Worm (Caenorhabditis elegans) whole organism, L4 larva: ENCODE results near the gene dmsr-15.
A peak's percentile ranks its signal among the peaks of the same experiment; 100 is the strongest.

Source experiments
- D1046.2 ChIP-seq: fragments of 200-800 bp; sonication (Bioruptor generic); IDR thresholded peaks from 2 replicates; pipeline ENCODE4 v1.3.6; 2022; ENCODE audit warnings: missing genetic modification characterization, missing compliant biosample characterization
- F10B5.3 ChIP-seq: sonication (generic microtip); optimal IDR thresholded peaks from 2 replicates; lab custom pipeline; 2016; ENCODE audit warnings: mild to moderate bottlenecking, missing genetic modification characterization, missing compliant biosample characterization
- T20F7.1 ChIP-seq: fragments of 200-800 bp; sonication (Bioruptor generic); optimal IDR thresholded peaks from 2 replicates; lab custom pipeline; 2018; ENCODE audit warnings: mild to moderate bottlenecking, missing genetic modification characterization, missing compliant biosample characterization
- Y105C5A.15 ChIP-seq: fragments of 200-800 bp; sonication (Bioruptor generic); IDR thresholded peaks from 2 replicates; pipeline ENCODE4 v1.3.6; 2022; ENCODE audit warnings: missing genetic modification characterization, missing compliant biosample characterization
- Y5F2A.4 ChIP-seq: fragments of 200-800 bp; sonication (Bioruptor generic); optimal IDR thresholded peaks from 2 replicates; lab custom pipeline; 2018; ENCODE audit warnings: mild to moderate bottlenecking, missing genetic modification characterization, missing compliant biosample characterization
- ZK337.2 ChIP-seq: fragments of 200-800 bp; sonication (Bioruptor generic); IDR thresholded peaks from 2 replicates; pipeline ENCODE4 v1.3.6; 2022; ENCODE audit warnings: missing genetic modification reagents, missing genetic modification characterization, missing compliant biosample characterization
- arid-1 ChIP-seq: fragments of 200-800 bp; sonication (Bioruptor generic); conservative IDR thresholded peaks from 2 replicates; pipeline ENCODE4 v1.3.6; 2022; ENCODE audit warnings: missing genetic modification reagents, missing genetic modification characterization, missing compliant biosample characterization
- ceh-28 ChIP-seq: fragments of 150-350 bp; optimal IDR thresholded peaks from 2 replicates; lab custom pipeline; 2014; ENCODE audit warnings: missing biosample characterization, missing genetic modification reagents, missing genetic modification characterization
- ceh-32 ChIP-seq: sonication (generic microtip); optimal IDR thresholded peaks from 2 replicates; lab custom pipeline; 2016; ENCODE audit warnings: mild to moderate bottlenecking, missing genetic modification characterization, missing compliant biosample characterization; ENCODE audit not compliant: poor library complexity
- cey-2 ChIP-seq: sonication (generic microtip); optimal IDR thresholded peaks from 3 replicates; lab custom pipeline; 2017; ENCODE audit warnings: missing genetic modification characterization, mild to moderate bottlenecking, missing compliant biosample characterization, antibody characterized with exemption, borderline replicate concordance; ENCODE audit not compliant: insufficient read depth
- ctbp-1 ChIP-seq: fragments of 200-800 bp; sonication (Bioruptor generic); IDR thresholded peaks from 2 replicates; pipeline ENCODE4 v1.3.6; 2022; ENCODE audit warnings: missing genetic modification reagents, missing genetic modification characterization, missing compliant biosample characterization
- daf-16 ChIP-seq, 3 experiments: sonication (generic microtip); optimal IDR thresholded peaks; 2 replicates each; lab custom pipeline; 2016 to 2017; ENCODE audit warnings: missing genetic modification characterization in 3 of 3, missing genetic modification reagents in 3 of 3, mild to moderate bottlenecking in 2 of 3, missing compliant biosample characterization in 2 of 3, missing biosample characterization in 1 of 3, moderate library complexity in 1 of 3
- dmd-6 ChIP-seq: fragments of 200-800 bp; sonication (Bioruptor generic); IDR thresholded peaks from 2 replicates; pipeline ENCODE4 v1.3.6; 2022; ENCODE audit warnings: missing genetic modification reagents, missing genetic modification characterization, missing compliant biosample characterization
- dmd-9 ChIP-seq: fragments of 200-800 bp; sonication (Bioruptor generic); IDR thresholded peaks from 2 replicates; pipeline ENCODE4 v1.3.6; 2022; ENCODE audit warnings: missing genetic modification reagents, missing genetic modification characterization, missing compliant biosample characterization
- dpl-1 ChIP-seq: fragments of 150-350 bp; optimal IDR thresholded peaks from 2 replicates; lab custom pipeline; 2014; ENCODE audit warnings: missing biosample characterization, missing genetic modification reagents, missing genetic modification characterization
- fkh-10 ChIP-seq: fragments of 150-350 bp; optimal IDR thresholded peaks from 2 replicates; lab custom pipeline; 2014; ENCODE audit warnings: missing biosample characterization, missing genetic modification reagents, missing genetic modification characterization
- hmg-1.1 ChIP-seq: fragments of 200-800 bp; sonication (Bioruptor generic); IDR thresholded peaks from 2 replicates; pipeline ENCODE4 v1.3.6; 2022; ENCODE audit warnings: missing genetic modification reagents, missing genetic modification characterization, missing compliant biosample characterization
- lin-1 ChIP-seq: fragments of 200-800 bp; sonication (Bioruptor generic); IDR thresholded peaks from 2 replicates; pipeline ENCODE4 v1.3.6; 2022; ENCODE audit warnings: missing genetic modification reagents, missing genetic modification characterization, missing compliant biosample characterization
- lin-15B ChIP-seq: fragments of 150-350 bp; sonication (generic microtip); optimal IDR thresholded peaks from 3 replicates; lab custom pipeline; 2014; ENCODE audit warnings: missing biosample characterization, missing genetic modification characterization
- lsy-2 ChIP-seq, 2 experiments: fragments of 150-350 bp in 1 of 2; sonication (generic microtip) in 1 of 2; optimal IDR thresholded peaks; 2 replicates each; lab custom pipeline; 2014 to 2017; ENCODE audit warnings: missing biosample characterization in 2 of 2, missing genetic modification characterization in 2 of 2
- mep-1 ChIP-seq: fragments of 150-350 bp; sonication (generic microtip); optimal IDR thresholded peaks from 3 replicates; lab custom pipeline; 2014; ENCODE audit warnings: missing biosample characterization, missing genetic modification characterization
- mes-2 ChIP-seq: sonication (generic microtip); optimal IDR thresholded peaks from 2 replicates; lab custom pipeline; 2016; ENCODE audit warnings: missing genotype, mild to moderate bottlenecking, missing genetic modification characterization, missing compliant biosample characterization; ENCODE audit not compliant: poor library complexity, severe bottlenecking
- mxl-3 ChIP-seq: fragments of 200-800 bp; sonication (Bioruptor generic); optimal IDR thresholded peaks from 2 replicates; lab custom pipeline; 2018; ENCODE audit warnings: mild to moderate bottlenecking, missing genetic modification characterization, missing compliant biosample characterization
- nhr-102 ChIP-seq: sonication (generic microtip); optimal IDR thresholded peaks from 2 replicates; lab custom pipeline; 2016; ENCODE audit warnings: mild to moderate bottlenecking, missing genetic modification characterization, moderate library complexity, missing compliant biosample characterization
- nhr-111 ChIP-seq: fragments of 200-800 bp; sonication (Bioruptor generic); optimal IDR thresholded peaks from 2 replicates; lab custom pipeline; 2018; ENCODE audit warnings: mild to moderate bottlenecking, missing genetic modification characterization, missing compliant biosample characterization
- nhr-25 ChIP-seq: sonication (generic microtip); optimal IDR thresholded peaks from 2 replicates; lab custom pipeline; 2017; ENCODE audit warnings: missing genetic modification characterization, mild to moderate bottlenecking, missing compliant biosample characterization, antibody characterized with exemption, moderate library complexity, borderline replicate concordance; ENCODE audit not compliant: insufficient read depth
- nhr-48 ChIP-seq: sonication (generic microtip); optimal IDR thresholded peaks from 2 replicates; lab custom pipeline; 2016; ENCODE audit warnings: mild to moderate bottlenecking, missing genetic modification characterization, missing compliant biosample characterization
- nhr-76 ChIP-seq: fragments of 150-350 bp; optimal IDR thresholded peaks from 2 replicates; lab custom pipeline; 2014; ENCODE audit warnings: missing biosample characterization, missing genetic modification characterization
- pha-4 ChIP-seq, 2 experiments: fragments of 150-350 bp in 1 of 2; fragments of 200-800 bp in 1 of 2; sonication (Bioruptor generic) in 1 of 2; IDR thresholded peaks in 1 of 2; optimal IDR thresholded peaks in 1 of 2; 2 replicates each; pipeline versions ENCODE4 v1.3.6 to Lab custom; 2014 to 2022; ENCODE audit warnings: missing genetic modification characterization in 2 of 2, missing genetic modification reagents in 2 of 2, missing biosample characterization in 1 of 2, missing compliant biosample characterization in 1 of 2
- unc-39 ChIP-seq: sonication (generic microtip); optimal IDR thresholded peaks from 2 replicates; lab custom pipeline; 2017; ENCODE audit warnings: missing biosample characterization, missing genetic modification characterization
- unc-62 ChIP-seq, 3 experiments: fragments of 150-350 bp in 1 of 3; sonication (generic microtip); optimal IDR thresholded peaks in 2 of 3; peaks in 1 of 3; 1 replicate in 1 of 3; 2 replicates in 2 of 3; lab custom pipeline; 2014 to 2017; ENCODE audit warnings: missing biosample characterization in 3 of 3, missing genetic modification characterization in 3 of 3, missing genetic modification reagents in 3 of 3, missing genotype in 1 of 3
- zfp-3 ChIP-seq: fragments of 200-800 bp; sonication (Bioruptor generic); conservative IDR thresholded peaks from 2 replicates; pipeline ENCODE4 v1.3.6; 2022; ENCODE audit warnings: missing genetic modification reagents, missing genetic modification characterization, missing compliant biosample characterization
- zip-2 ChIP-seq: fragments of 150-350 bp; optimal IDR thresholded peaks from 2 replicates; lab custom pipeline; 2014; ENCODE audit warnings: missing biosample characterization, missing genetic modification characterization
- ztf-11 ChIP-seq: fragments of 150-350 bp; optimal IDR thresholded peaks from 2 replicates; lab custom pipeline; 2014; ENCODE audit warnings: missing biosample characterization, missing genetic modification characterization
- ztf-7 ChIP-seq: fragments of 150-350 bp; optimal IDR thresholded peaks from 2 replicates; lab custom pipeline; 2014; ENCODE audit warnings: missing biosample characterization, missing genetic modification characterization

Gene dmsr-15

DNA sequence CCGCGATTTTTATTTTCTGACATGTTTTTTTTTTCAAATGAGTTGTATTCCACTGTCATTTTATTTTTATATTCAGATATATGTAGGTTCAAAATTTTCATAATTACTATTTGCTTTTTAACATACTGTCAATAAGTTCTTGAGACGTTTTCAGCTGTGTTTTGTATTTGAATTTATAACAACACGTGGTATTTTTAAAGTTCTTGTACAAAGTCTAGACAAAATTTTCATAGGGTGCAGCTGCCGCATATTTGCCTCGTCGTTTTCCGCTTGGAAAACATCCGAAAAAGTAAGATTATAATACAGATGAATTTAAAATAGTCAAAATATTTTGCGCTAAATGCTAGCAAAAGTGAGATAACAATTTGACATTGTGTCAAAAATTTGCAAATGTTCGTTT, at the start of gene dmsr-15:
TSS of gene dmsr-15 (minus strand) at position 101 of the 400 bp plus-strand sequence.
- no peak for TF ChIP-seq ztf-7 (tag; lab: Kevin White, UChicago)
- TF ChIP-seq mes-2 = no peak
- TF ChIP-seq lsy-2 (tag; optimal IDR thresholded peaks at IDR 0.05; lab: Kevin White, UChicago) = no peak
- TF ChIP-seq ctbp-1 (GFP tag; lab: Robert Waterston, UW) = no peak
- TF ChIP-seq, all 104 proteins: peak for 0

DNA sequence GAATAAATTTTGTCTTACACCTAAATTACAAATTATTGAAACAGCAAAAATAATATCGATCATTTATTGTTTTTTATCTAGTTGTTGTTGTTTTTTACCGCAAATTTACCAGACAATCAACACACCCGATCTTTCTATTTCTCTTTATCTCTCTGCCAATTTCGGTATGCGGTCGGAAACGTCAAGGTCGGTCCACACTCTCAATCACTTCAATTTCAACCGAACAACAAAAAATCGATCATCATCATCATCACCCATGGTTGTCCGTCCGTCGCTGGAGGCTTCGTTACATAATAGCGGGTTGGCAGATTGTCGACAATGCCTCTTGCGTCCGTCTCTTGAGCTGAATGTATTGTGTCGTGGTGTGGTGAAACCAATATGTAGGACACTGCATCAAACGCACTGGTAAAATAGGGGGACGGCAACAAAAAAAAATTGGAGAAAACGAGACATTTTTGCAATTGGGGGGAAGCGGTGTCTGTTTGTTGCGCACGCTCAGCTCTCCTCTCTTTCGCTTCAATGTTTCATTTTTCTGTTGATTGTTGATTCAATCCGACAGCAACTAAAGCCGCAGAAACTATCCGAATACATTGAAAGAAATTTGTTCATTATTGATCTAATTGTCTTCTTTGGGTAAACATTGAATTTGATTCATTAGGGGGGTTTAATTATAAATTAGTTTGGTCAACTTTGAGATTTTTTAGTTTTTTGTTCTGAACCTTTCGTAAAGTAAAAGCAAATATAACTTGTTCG, 48.3 kb upstream of the dmsr-15 start:
- TF ChIP-seq nhr-76 (tag; lab: Kevin White, UChicago) (no peak), nhr-48 (no peak), F10B5.3 (tag; lab: Kevin White, UChicago) (no peak), daf-16 (GFP tag; optimal IDR thresholded peaks at IDR 0.05; lab: Kevin White, UChicago) (no peak), daf-16 (tag; optimal IDR thresholded peaks at IDR 0.05; lab: Kevin White, UChicago) (no peak), ZK337.2 (GFP tag; lab: Robert Waterston, UW) (no peak), mep-1 (tag; lab: Kevin White, UChicago) (peak; percentile 19), ceh-32 (tag; lab: Kevin White, UChicago) (no peak), lsy-2 (tag; optimal IDR thresholded peaks at IDR 0.05; lab: Kevin White, UChicago) (peak in 1 of 2 experiments; percentile 8), fkh-10 (GFP tag; lab: Kevin White, UChicago) (no peak), nhr-25 (no peak), nhr-102 (no peak), Y5F2A.4 (GFP tag; lab: Kevin White, UChicago) (no peak), mxl-3 (GFP tag; lab: Kevin White, UChicago) (peak; percentile 0), T20F7.1 (GFP tag; lab: Kevin White, UChicago) (no peak), ceh-28 (tag; lab: Kevin White, UChicago) (no peak), zip-2 (tag; lab: Kevin White, UChicago) (no peak), lin-15B (no peak), unc-39 (tag; lab: Kevin White, UChicago) (no peak), nhr-111 (no peak), mes-2 (no peak), D1046.2 (no peak), dmd-6 (no peak), unc-62 (GFP tag; optimal IDR thresholded peaks at IDR 0.05 in 1 of 2; lab: Kevin White, UChicago) (peak in 1 of 2 experiments; percentile 95), unc-62 (tag; optimal IDR thresholded peaks at IDR 0.05; lab: Kevin White, UChicago) (no peak), pha-4 (GFP tag; IDR thresholded peaks at IDR 0.05; lab: Robert Waterston, UW) (no peak), pha-4 (tag; optimal IDR thresholded peaks at IDR 0.05; lab: Kevin White, UChicago) (peak; percentile 58), hmg-1.1 (GFP tag; lab: Robert Waterston, UW) (peak; percentile 28; the same call in 1 of the 2 replicates), zfp-3 (no peak), arid-1 (GFP tag; lab: Robert Waterston, UW) (no peak), dpl-1 (GFP tag; lab: Kevin White, UChicago) (no peak), cey-2 (tag; lab: Kevin White, UChicago) (no peak), Y105C5A.15 (GFP tag; lab: Robert Waterston, UW) (no peak), ztf-11 (tag; lab: Kevin White, UChicago) (no peak), lin-1 (GFP tag; lab: Robert Waterston, UW) (no peak), dmd-9 (GFP tag; lab: Robert Waterston, UW) (0 out of 2 replicates have a peak, but pooled peaks have one; percentile 40)
